Worm (Caenorhabditis elegans): ENCODE data around the gene timm-17B.2.

DNA sequence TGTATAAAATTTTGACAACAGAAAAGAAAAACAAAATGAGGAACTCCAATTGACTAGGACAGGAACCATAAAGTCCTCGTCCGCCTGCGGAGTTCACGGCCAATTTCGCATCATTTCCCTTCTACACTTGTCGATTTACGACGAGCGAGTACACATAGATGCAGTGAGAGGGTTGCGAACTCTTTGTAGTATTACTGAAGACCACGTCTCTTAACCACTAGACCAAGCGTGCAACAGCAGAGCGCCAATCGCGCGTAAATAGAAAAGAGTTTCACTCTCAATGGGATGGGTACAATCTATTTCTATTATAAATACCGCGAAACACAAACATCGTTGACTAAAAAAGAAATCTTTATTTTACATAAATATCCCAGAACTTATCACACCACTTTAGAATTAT, 21.1 kb upstream of the timm-17B.2 start:
- no peak for TF ChIP-seq nhr-23 (tag; optimal IDR thresholded peaks at IDR 0.05)
- TF ChIP-seq ama-1 (optimal IDR thresholded peaks at IDR 0.05), result no peak
- TF ChIP-seq elt-1 (tag; optimal IDR thresholded peaks at IDR 0.05), result no peak
